Worm (Caenorhabditis elegans): ENCODE results near the gene C07G2.5.

C07G2.5 gene

ce11 chrIII:4505726-4506125 is 6.9 kb upstream of the C07G2.5 start (continued):
- TF ChIP-seq nhr-76 (tag; optimal IDR thresholded peaks at IDR 0.05), result no peak
- no peak for TF ChIP-seq dve-1 (tag; optimal IDR thresholded peaks at IDR 0.05; ENCODE audit: insufficient read depth)
- no peak for TF ChIP-seq dpl-1 (GFP tag; optimal IDR thresholded peaks at IDR 0.05)
- TF ChIP-seq lin-1 (GFP tag; IDR thresholded peaks at IDR 0.05), result no peak
- TF ChIP-seq mxl-2 (GFP tag; conservative IDR thresholded peaks at IDR 0.05), result no peak
- no peak for TF ChIP-seq dmd-9 (GFP tag; IDR thresholded peaks at IDR 0.05)
- TF ChIP-seq ceh-44 (GFP tag; IDR thresholded peaks at IDR 0.05), result no peak
- TF ChIP-seq nhr-11 (tag; optimal IDR thresholded peaks at IDR 0.05), result no peak
- TF ChIP-seq unc-62 (GFP tag; optimal IDR thresholded peaks at IDR 0.05 in 1 of 2), result peak in 1 of 2 experiments; percentile 20
- no peak for TF ChIP-seq unc-62 (tag; optimal IDR thresholded peaks at IDR 0.05)
- no peak for TF ChIP-seq ama-1 (optimal IDR thresholded peaks at IDR 0.05)
- no peak for TF ChIP-seq mdt-29 (GFP tag; IDR thresholded peaks at IDR 0.05)
- TF ChIP-seq vab-7 (GFP tag; IDR thresholded peaks at IDR 0.05), result peak; percentile 39; the same call in 1 of the 2 replicates
- no peak for TF ChIP-seq spr-1 (tag; optimal IDR thresholded peaks at IDR 0.05)
- no peak for TF ChIP-seq nhr-102 (tag; optimal IDR thresholded peaks at IDR 0.05)
- no peak for TF ChIP-seq arid-1 (GFP tag; conservative IDR thresholded peaks at IDR 0.05)
- no peak for TF ChIP-seq zip-11 (GFP tag; IDR thresholded peaks at IDR 0.05)

ce11 chrIII:4504934-4505484 is 6.2 kb upstream of the C07G2.5 start:
- TF ChIP-seq F10B5.3 (tag; optimal IDR thresholded peaks at IDR 0.05), result no peak
- peak; percentile 23; the same call in 1 of the 2 replicates for TF ChIP-seq dmd-6 (GFP tag; IDR thresholded peaks at IDR 0.05)
- TF ChIP-seq daf-8 (GFP tag; IDR thresholded peaks at IDR 0.05), result no peak
- TF ChIP-seq aha-1 (tag), result peak; percentile 78
- TF ChIP-seq tra-1 (GFP tag; IDR thresholded peaks at IDR 0.05), result no peak
- TF ChIP-seq nhr-77 (tag; optimal IDR thresholded peaks at IDR 0.05), result no peak
- no peak for TF ChIP-seq ceh-20 (GFP tag; IDR thresholded peaks at IDR 0.05)
- 0 out of 2 replicates have a peak, but pooled peaks have one; percentile 12 for TF ChIP-seq mdt-29 (GFP tag; IDR thresholded peaks at IDR 0.05)
- no peak for TF ChIP-seq ceh-44 (GFP tag; IDR thresholded peaks at IDR 0.05)
- TF ChIP-seq spr-1 (tag; optimal IDR thresholded peaks at IDR 0.05), result no peak
- no peak for TF ChIP-seq dve-1 (tag; optimal IDR thresholded peaks at IDR 0.05; ENCODE audit: insufficient read depth)
- no peak for TF ChIP-seq lsy-2 (tag; optimal IDR thresholded peaks at IDR 0.05)
- no peak for TF ChIP-seq daf-16 (GFP tag; optimal IDR thresholded peaks at IDR 0.05)
- peak; percentile 0 for TF ChIP-seq daf-16 (tag; optimal IDR thresholded peaks at IDR 0.05)
- peak; percentile 56 for TF ChIP-seq hlh-30 (tag; optimal IDR thresholded peaks at IDR 0.05; ENCODE audit: insufficient read depth)
- no peak for TF ChIP-seq hlh-11 (tag; optimal IDR thresholded peaks at IDR 0.05)
- no peak for TF ChIP-seq ceh-82 (tag; optimal IDR thresholded peaks at IDR 0.05)
- TF ChIP-seq sdz-12 (GFP tag; optimal IDR thresholded peaks at IDR 0.05), result no peak
- no peak for TF ChIP-seq dpl-1 (GFP tag; optimal IDR thresholded peaks at IDR 0.05)
- TF ChIP-seq mxl-3 (GFP tag; optimal IDR thresholded peaks at IDR 0.05), result peak; percentile 39
- no peak for TF ChIP-seq mes-2 (tag; optimal IDR thresholded peaks at IDR 0.05; ENCODE audit: poor library complexity, severe bottlenecking)
- no peak for TF ChIP-seq zip-2 (tag; optimal IDR thresholded peaks at IDR 0.05)

ce11 chrIII:4504358-4504757 is 5.5 kb upstream of the C07G2.5 start:
- TF ChIP-seq aha-1 (tag) (peak; percentile 96), set-16 (GFP tag; IDR thresholded peaks at IDR 0.05) (no peak), fkh-10 (GFP tag; optimal IDR thresholded peaks at IDR 0.05) (peak; percentile 44), lsy-2 (tag; optimal IDR thresholded peaks at IDR 0.05) (peak in 1 of 2 experiments; percentile 67), mdl-1 (tag; optimal IDR thresholded peaks at IDR 0.05) (peak in 1 of 2 experiments; percentile 71), unc-39 (tag; optimal IDR thresholded peaks at IDR 0.05) (no peak), zfp-3 (GFP tag; conservative IDR thresholded peaks at IDR 0.05) (no peak), ctbp-1 (GFP tag; IDR thresholded peaks at IDR 0.05) (no peak), lin-29 (GFP tag; IDR thresholded peaks at IDR 0.05) (no peak), hlh-30 (tag; optimal IDR thresholded peaks at IDR 0.05; ENCODE audit: insufficient read depth) (peak; percentile 60), lin-39 (tag; optimal IDR thresholded peaks at IDR 0.05) (no peak), nhr-11 (tag; optimal IDR thresholded peaks at IDR 0.05) (peak; percentile 49), nhr-6 (tag; optimal IDR thresholded peaks at IDR 0.05) (peak; percentile 27), mep-1 (tag; optimal IDR thresholded peaks at IDR 0.05) (peak; percentile 68), nhr-25 (tag; optimal IDR thresholded peaks at IDR 0.05; ENCODE audit: borderline replicate concordance, insufficient read depth) (no peak), dve-1 (tag; optimal IDR thresholded peaks at IDR 0.05; ENCODE audit: insufficient read depth) (peak; percentile 27), F26F4.8 (GFP tag; conservative IDR thresholded peaks at IDR 0.05) (no peak), nhr-28 (tag; optimal IDR thresholded peaks at IDR 0.05) (peak; percentile 51), pha-4 (GFP tag; IDR thresholded peaks at IDR 0.05) (peak; percentile 10; the same call in 1 of the 2 replicates), pha-4 (tag; optimal IDR thresholded peaks at IDR 0.05) (no peak)

All from whole organism, L4 larva.